Worm (Caenorhabditis elegans) whole organism, mixed stage, embryonic: ENCODE measurements around the gene bath-28.

ENCODE experiments used
- bed-3 ChIP-seq: fragments of 200-800 bp; sonication (Bioruptor generic); optimal IDR thresholded peaks from 3 replicates; lab custom pipeline; 2018; ENCODE audit warnings: mild to moderate bottlenecking, missing genetic modification characterization, moderate library complexity, missing compliant biosample characterization
- blmp-1 ChIP-seq: fragments of 150-350 bp; optimal IDR thresholded peaks from 2 replicates; lab custom pipeline; 2014; ENCODE audit warnings: missing biosample characterization, missing genetic modification characterization
- ceh-39 ChIP-seq: fragments of 150-350 bp; optimal IDR thresholded peaks from 2 replicates; lab custom pipeline; 2014; ENCODE audit warnings: missing biosample characterization, missing genetic modification characterization
- ceh-43 ChIP-seq: fragments of 200-800 bp; sonication (Bioruptor generic); optimal IDR thresholded peaks from 2 replicates; lab custom pipeline; 2018; ENCODE audit warnings: mild to moderate bottlenecking, missing genetic modification characterization, moderate library complexity, missing compliant biosample characterization
- ceh-83 ChIP-seq: fragments of 200-800 bp; sonication (Bioruptor generic); optimal IDR thresholded peaks from 2 replicates; lab custom pipeline; 2018; ENCODE audit warnings: mild to moderate bottlenecking, missing genetic modification characterization, missing compliant biosample characterization
- ces-1 ChIP-seq: fragments of 150-350 bp; optimal IDR thresholded peaks from 2 replicates; lab custom pipeline; 2014; ENCODE audit warnings: missing biosample characterization, missing genetic modification reagents, missing genetic modification characterization
- cnd-1 ChIP-seq: fragments of 200-800 bp; sonication (Bioruptor generic); optimal IDR thresholded peaks from 2 replicates; lab custom pipeline; 2018; ENCODE audit warnings: mild to moderate bottlenecking, missing genetic modification characterization, missing compliant biosample characterization
- elt-1 ChIP-seq: sonication (generic microtip); optimal IDR thresholded peaks from 2 replicates; lab custom pipeline; 2017; ENCODE audit warnings: missing genetic modification characterization, mild to moderate bottlenecking, missing compliant biosample characterization, antibody characterized with exemption, moderate library complexity, borderline replicate concordance; ENCODE audit not compliant: insufficient read depth
- elt-3 ChIP-seq: fragments of 150-350 bp; optimal IDR thresholded peaks from 2 replicates; lab custom pipeline; 2014; ENCODE audit warnings: missing biosample characterization, missing genetic modification characterization
- flh-1 ChIP-seq: fragments of 200-800 bp; sonication (Bioruptor generic); optimal IDR thresholded peaks from 2 replicates; lab custom pipeline; 2018; ENCODE audit warnings: mild to moderate bottlenecking, missing genetic modification characterization, moderate library complexity, missing compliant biosample characterization
- ham-2 ChIP-seq: fragments of 200-800 bp; sonication (Bioruptor generic); optimal IDR thresholded peaks from 2 replicates; lab custom pipeline; 2018; ENCODE audit warnings: mild to moderate bottlenecking, missing genetic modification characterization, missing compliant biosample characterization
- hlh-1 ChIP-seq: fragments of 150-350 bp; optimal IDR thresholded peaks from 2 replicates; lab custom pipeline; 2014; ENCODE audit warnings: missing biosample characterization, missing genetic modification reagents, missing genetic modification characterization
- lin-32 ChIP-seq: fragments of 200-800 bp; sonication (Bioruptor generic); optimal IDR thresholded peaks from 2 replicates; lab custom pipeline; 2018; ENCODE audit warnings: mild to moderate bottlenecking, missing genetic modification characterization, missing compliant biosample characterization
- mab-5 ChIP-seq: fragments of 150-350 bp; optimal IDR thresholded peaks from 2 replicates; lab custom pipeline; 2014; ENCODE audit warnings: missing biosample characterization, missing genetic modification characterization
- mep-1 ChIP-seq: fragments of 150-350 bp; optimal IDR thresholded peaks from 2 replicates; lab custom pipeline; 2017; ENCODE audit warnings: missing biosample characterization, missing genetic modification reagents, missing genetic modification characterization, inconsistent platforms
- mls-2 ChIP-seq: sonication (generic microtip); optimal IDR thresholded peaks from 2 replicates; lab custom pipeline; 2016; ENCODE audit warnings: mild to moderate bottlenecking, missing genetic modification characterization, moderate library complexity, missing compliant biosample characterization
- nhr-12 ChIP-seq: fragments of 150-350 bp; optimal IDR thresholded peaks from 2 replicates; lab custom pipeline; 2014; ENCODE audit warnings: missing biosample characterization, missing genetic modification characterization
- nhr-2 ChIP-seq: fragments of 150-350 bp; optimal IDR thresholded peaks from 2 replicates; lab custom pipeline; 2014; ENCODE audit warnings: missing biosample characterization, missing genetic modification characterization
- nhr-28 ChIP-seq: fragments of 150-350 bp; optimal IDR thresholded peaks from 2 replicates; lab custom pipeline; 2014; ENCODE audit warnings: missing biosample characterization, missing genetic modification characterization
- pha-4 ChIP-seq: fragments of 150-350 bp; optimal IDR thresholded peaks from 2 replicates; lab custom pipeline; 2018; ENCODE audit warnings: missing biosample characterization, missing genetic modification reagents, missing genetic modification characterization
- sem-2 ChIP-seq: fragments of 200-800 bp; sonication (Bioruptor generic); optimal IDR thresholded peaks from 2 replicates; lab custom pipeline; 2018; ENCODE audit warnings: mild to moderate bottlenecking, missing genetic modification characterization, missing compliant biosample characterization
- snpc-4 ChIP-seq: fragments of 150-350 bp; optimal IDR thresholded peaks from 2 replicates; lab custom pipeline; 2014; ENCODE audit warnings: missing biosample characterization, missing genetic modification characterization
- sptf-1 ChIP-seq: sonication (generic microtip); optimal IDR thresholded peaks from 2 replicates; lab custom pipeline; 2017; ENCODE audit warnings: mild to moderate bottlenecking, missing genetic modification characterization, moderate library complexity, missing compliant biosample characterization
- tbx-8 ChIP-seq: fragments of 200-800 bp; sonication (Bioruptor generic); optimal IDR thresholded peaks from 2 replicates; lab custom pipeline; 2018; ENCODE audit warnings: mild to moderate bottlenecking, missing genetic modification characterization, moderate library complexity, missing compliant biosample characterization
- unc-120 ChIP-seq: sonication (generic microtip); optimal IDR thresholded peaks from 2 replicates; lab custom pipeline; 2017; ENCODE audit warnings: missing genetic modification characterization, missing compliant biosample characterization; ENCODE audit not compliant: poor library complexity, severe bottlenecking
- unc-39 ChIP-seq: fragments of 150-350 bp; optimal IDR thresholded peaks from 2 replicates; lab custom pipeline; 2014; ENCODE audit warnings: missing biosample characterization, missing genetic modification characterization
- unc-62 ChIP-seq: fragments of 150-350 bp; optimal IDR thresholded peaks from 2 replicates; lab custom pipeline; 2014; ENCODE audit warnings: missing biosample characterization, missing genetic modification reagents, missing genetic modification characterization
- zip-8 ChIP-seq: fragments of 150-350 bp; optimal IDR thresholded peaks from 2 replicates; lab custom pipeline; 2014; ENCODE audit warnings: missing biosample characterization, missing genetic modification characterization
- ztf-11 ChIP-seq: fragments of 150-350 bp; optimal IDR thresholded peaks from 2 replicates; lab custom pipeline; 2014; ENCODE audit warnings: missing biosample characterization, missing genetic modification characterization

Gene bath-28

DNA sequence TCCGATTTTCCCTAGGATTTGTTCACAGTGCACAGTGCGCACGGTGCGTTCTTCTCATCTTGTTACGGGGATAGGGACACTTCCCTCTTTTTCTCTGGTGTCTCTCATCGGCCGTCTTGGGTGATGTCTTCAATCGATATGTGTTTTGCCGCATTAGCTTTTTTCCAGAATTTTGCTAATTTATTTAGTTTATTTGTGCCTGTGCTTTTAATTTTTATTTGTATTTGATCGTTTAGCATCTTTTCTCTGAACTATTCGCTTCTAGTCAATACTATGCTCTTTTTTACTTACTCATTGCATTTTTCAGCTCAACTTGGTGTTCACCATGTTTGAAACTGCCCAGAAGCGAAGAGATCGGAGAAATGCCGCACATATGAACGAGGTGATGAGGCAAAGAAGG is 4.5 kb downstream of the bath-28 start, which contains the start of gene F14D2.5:
TSS of gene F14D2.5 (plus strand) at position 301 of the 400 bp plus-strand sequence.
- TF ChIP-seq ztf-11 (tag; lab: Kevin White, UChicago) (no peak), ceh-83 (GFP tag; lab: Kevin White, UChicago) (peak; percentile 64), pha-4 (tag; lab: Kevin White, UChicago) (no peak), hlh-1 (tag; lab: Kevin White, UChicago) (no peak)

DNA sequence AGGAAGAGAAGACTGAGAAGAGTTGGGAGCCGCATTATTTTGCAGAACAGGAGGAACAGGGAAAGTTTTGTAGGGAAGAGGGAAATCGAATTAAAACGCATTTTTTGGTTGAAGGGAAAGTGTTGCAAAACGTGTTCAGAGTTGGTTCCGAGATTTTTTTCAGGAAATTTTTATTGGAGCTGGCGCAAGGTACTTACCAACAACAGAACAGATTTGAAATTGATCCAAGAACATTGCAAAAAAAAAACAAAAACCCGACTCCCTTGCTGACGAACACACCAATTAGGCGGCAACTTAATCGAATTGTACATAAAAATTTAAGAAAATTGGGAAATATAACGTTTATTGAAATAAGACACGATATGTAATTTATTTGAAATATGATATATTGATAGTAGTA is 6.2 kb downstream of the bath-28 start, which contains the start of gene F14D2.7:
TSS of gene F14D2.7 (minus strand) at position 101 of the 400 bp plus-strand sequence.
- TF ChIP-seq unc-120 (tag; lab: Kevin White, UChicago) (no peak), nhr-28 (tag; lab: Kevin White, UChicago) (no peak), mab-5 (tag; lab: Kevin White, UChicago) (no peak), ces-1 (GFP tag; lab: Kevin White, UChicago) (no peak), ceh-39 (tag; lab: Kevin White, UChicago) (no peak), zip-8 (no peak), unc-39 (tag; lab: Kevin White, UChicago) (no peak), hlh-1 (tag; lab: Kevin White, UChicago) (no peak), ceh-83 (GFP tag; lab: Kevin White, UChicago) (no peak), tbx-8 (GFP tag; lab: Kevin White, UChicago) (no peak), snpc-4 (no peak), mep-1 (tag; lab: Kevin White, UChicago) (no peak), nhr-2 (tag; lab: Kevin White, UChicago) (no peak), cnd-1 (tag; lab: Kevin White, UChicago) (no peak), ztf-11 (tag; lab: Kevin White, UChicago) (no peak), blmp-1 (tag; lab: Kevin White, UChicago) (no peak), sem-2 (GFP tag; lab: Kevin White, UChicago) (no peak)
- TF ChIP-seq, all 35 proteins: peak for 0

DNA sequence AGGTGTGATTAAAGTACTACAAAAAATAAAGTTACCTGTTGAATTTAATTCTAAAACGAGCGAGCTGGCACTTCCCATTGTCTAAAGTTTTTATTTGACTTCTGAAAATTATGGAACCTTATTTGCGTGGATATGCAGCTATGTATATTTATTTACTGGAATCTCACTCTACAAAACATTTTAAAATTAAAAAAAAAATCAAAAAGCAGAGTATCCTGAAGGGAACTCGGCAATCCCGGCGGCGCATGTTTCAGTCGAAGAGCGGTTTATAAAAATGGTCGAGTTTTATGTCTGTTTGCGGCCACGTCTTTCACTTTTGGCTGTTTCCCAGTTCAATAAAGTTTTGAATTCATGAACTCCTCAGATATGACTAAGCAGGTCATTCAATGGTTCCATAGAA is 7.7 kb downstream of the bath-28 start, which contains the start of gene F14D2.19:
TSS of gene F14D2.19 (minus strand) at position 101 of the 400 bp plus-strand sequence.
- TF ChIP-seq ham-2 (GFP tag; lab: Kevin White, UChicago), result no peak
- no peak for TF ChIP-seq elt-1 (tag; lab: Kevin White, UChicago)
- TF ChIP-seq sptf-1 (tag; lab: Kevin White, UChicago), result no peak
- TF ChIP-seq nhr-12 (tag; lab: Kevin White, UChicago), result no peak
- no peak for TF ChIP-seq blmp-1 (tag; lab: Kevin White, UChicago)
- no peak for TF ChIP-seq nhr-2 (tag; lab: Kevin White, UChicago)
- TF ChIP-seq sem-2 (GFP tag; lab: Kevin White, UChicago), result no peak
- no peak for TF ChIP-seq mab-5 (tag; lab: Kevin White, UChicago)
- TF ChIP-seq snpc-4, result no peak
- TF ChIP-seq elt-3 (tag; lab: Kevin White, UChicago), result no peak
- TF ChIP-seq lin-32 (GFP tag; lab: Kevin White, UChicago), result no peak
- no peak for TF ChIP-seq ztf-11 (tag; lab: Kevin White, UChicago)
- TF ChIP-seq unc-120 (tag; lab: Kevin White, UChicago), result no peak
- TF ChIP-seq hlh-1 (tag; lab: Kevin White, UChicago), result no peak
- TF ChIP-seq unc-62 (GFP tag; lab: Kevin White, UChicago), result no peak

DNA sequence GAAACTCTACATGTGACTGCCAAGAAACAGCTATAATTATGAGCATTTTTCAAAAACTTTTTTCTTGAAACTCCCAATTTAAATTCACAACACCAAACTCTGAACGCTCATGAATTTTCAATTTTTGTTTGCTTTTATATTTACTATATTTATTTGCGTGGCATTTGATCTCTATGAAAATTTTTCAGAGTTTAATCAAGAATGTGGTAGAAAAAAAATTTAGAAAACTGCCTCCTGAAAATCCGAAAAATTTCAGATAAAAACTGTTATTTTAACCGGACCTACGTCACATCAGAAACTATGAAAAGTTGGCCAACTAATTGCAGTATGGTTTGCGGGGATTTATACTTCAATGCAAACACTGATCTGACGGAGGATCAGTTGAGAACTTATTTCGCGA is 12.7 kb downstream of the bath-28 start, which contains the start of gene irld-27:
TSS of gene irld-27 (plus strand) at position 301 of the 400 bp plus-strand sequence.
- no peak for TF ChIP-seq elt-3 (tag; lab: Kevin White, UChicago)
- no peak for TF ChIP-seq flh-1 (GFP tag; lab: Kevin White, UChicago)
- no peak for TF ChIP-seq lin-32 (GFP tag; lab: Kevin White, UChicago)
- no peak for TF ChIP-seq nhr-12 (tag; lab: Kevin White, UChicago)
- TF ChIP-seq ceh-43 (GFP tag; lab: Kevin White, UChicago), result no peak
- no peak for TF ChIP-seq pha-4 (tag; lab: Kevin White, UChicago)
- no peak for TF ChIP-seq blmp-1 (tag; lab: Kevin White, UChicago)
- TF ChIP-seq mls-2 (tag; lab: Kevin White, UChicago), result no peak
- TF ChIP-seq sptf-1 (tag; lab: Kevin White, UChicago), result no peak
- TF ChIP-seq ztf-11 (tag; lab: Kevin White, UChicago), result no peak
- TF ChIP-seq nhr-28 (tag; lab: Kevin White, UChicago), result no peak
- TF ChIP-seq snpc-4, result no peak
- no peak for TF ChIP-seq nhr-2 (tag; lab: Kevin White, UChicago)
- TF ChIP-seq bed-3 (GFP tag; lab: Kevin White, UChicago), result no peak
